Worm (Caenorhabditis elegans): Measurements from ENCODE around the gene F21C10.19.

Gene F21C10.19

DNA sequence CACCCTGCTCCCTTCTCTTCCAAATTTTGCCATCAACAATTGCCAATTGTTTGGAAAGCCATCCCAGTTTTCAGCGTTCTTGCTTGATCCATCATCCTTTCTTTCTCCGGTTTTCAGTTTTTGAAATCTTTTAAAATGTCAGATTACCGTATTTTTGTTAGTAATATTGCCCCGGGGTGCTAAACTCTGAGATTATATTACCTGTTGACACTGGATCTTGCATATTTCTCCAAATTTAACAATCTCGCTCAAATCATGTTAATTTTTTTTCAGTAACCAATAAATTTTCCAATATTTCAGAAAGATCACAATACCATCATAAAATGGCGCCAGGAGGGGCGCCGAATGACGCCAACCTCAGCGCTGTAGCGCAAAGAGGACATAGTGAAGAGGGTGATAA is 18.4 kb upstream of the F21C10.19 start, which contains the start of gene F21C10.7:
Gene F21C10.7 (plus strand): TSS at position 301 of the 400 bp plus-strand sequence.
- no peak for TF ChIP-seq nhr-48 (tag; optimal IDR thresholded peaks at IDR 0.05)
- no peak for TF ChIP-seq zip-11 (GFP tag; IDR thresholded peaks at IDR 0.05)
- no peak for TF ChIP-seq zfp-3 (GFP tag; conservative IDR thresholded peaks at IDR 0.05)
- TF ChIP-seq D1046.2 (GFP tag; IDR thresholded peaks at IDR 0.05) = no peak

DNA sequence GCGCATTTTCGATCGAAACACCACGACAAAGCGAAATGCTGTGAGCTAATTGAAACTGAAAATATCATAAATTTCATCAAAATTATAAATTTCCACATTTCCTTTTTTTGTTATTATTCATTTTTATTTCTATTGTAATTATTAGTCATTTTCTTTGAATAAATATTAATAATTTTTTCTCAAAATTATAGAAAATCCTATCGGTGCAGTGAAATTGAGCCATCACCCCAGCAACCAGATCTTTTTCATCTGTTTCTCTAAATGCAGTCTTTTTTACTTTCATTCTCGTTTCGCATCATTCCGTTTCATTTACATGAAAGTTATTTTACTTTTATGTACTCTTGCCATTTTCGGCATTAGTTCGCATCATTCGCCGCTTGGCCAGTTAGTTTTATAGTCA is 8.9 kb upstream of the F21C10.19 start, which contains the start of gene F21C10.13:
Gene F21C10.13 (plus strand): TSS at position 301 of the 400 bp plus-strand sequence.
- no peak for TF ChIP-seq ctbp-1 (GFP tag; IDR thresholded peaks at IDR 0.05)
- TF ChIP-seq madf-5 (GFP tag; IDR thresholded peaks at IDR 0.05) = no peak
- no peak for TF ChIP-seq D1046.2 (GFP tag; IDR thresholded peaks at IDR 0.05)
- TF ChIP-seq egl-43 (GFP tag; IDR thresholded peaks at IDR 0.05) = no peak
- no peak for TF ChIP-seq ceh-44 (GFP tag; IDR thresholded peaks at IDR 0.05)
- TF ChIP-seq T20F7.1 (GFP tag; optimal IDR thresholded peaks at IDR 0.05) = no peak
- no peak for TF ChIP-seq egl-27 (tag; optimal IDR thresholded peaks at IDR 0.05)
- TF ChIP-seq nhr-6 (tag; optimal IDR thresholded peaks at IDR 0.05) = no peak
- TF ChIP-seq nhr-237 (tag; optimal IDR thresholded peaks at IDR 0.05) = no peak
- TF ChIP-seq zip-11 (GFP tag; IDR thresholded peaks at IDR 0.05) = no peak
- TF ChIP-seq tag-97 (GFP tag; IDR thresholded peaks at IDR 0.05) = no peak
- no peak for TF ChIP-seq hlh-30 (tag; optimal IDR thresholded peaks at IDR 0.05; ENCODE audit: insufficient read depth)
- no peak for TF ChIP-seq ceh-32 (tag; optimal IDR thresholded peaks at IDR 0.05; ENCODE audit: poor library complexity)
- no peak for TF ChIP-seq cey-2 (tag; optimal IDR thresholded peaks at IDR 0.05; ENCODE audit: borderline replicate concordance, insufficient read depth)
- TF ChIP-seq set-16 (GFP tag; IDR thresholded peaks at IDR 0.05) = no peak
- no peak for TF ChIP-seq zfp-3 (GFP tag; conservative IDR thresholded peaks at IDR 0.05)
- TF ChIP-seq dve-1 (tag; optimal IDR thresholded peaks at IDR 0.05; ENCODE audit: insufficient read depth) = no peak
- no peak for TF ChIP-seq dmd-6 (GFP tag; IDR thresholded peaks at IDR 0.05)

DNA sequence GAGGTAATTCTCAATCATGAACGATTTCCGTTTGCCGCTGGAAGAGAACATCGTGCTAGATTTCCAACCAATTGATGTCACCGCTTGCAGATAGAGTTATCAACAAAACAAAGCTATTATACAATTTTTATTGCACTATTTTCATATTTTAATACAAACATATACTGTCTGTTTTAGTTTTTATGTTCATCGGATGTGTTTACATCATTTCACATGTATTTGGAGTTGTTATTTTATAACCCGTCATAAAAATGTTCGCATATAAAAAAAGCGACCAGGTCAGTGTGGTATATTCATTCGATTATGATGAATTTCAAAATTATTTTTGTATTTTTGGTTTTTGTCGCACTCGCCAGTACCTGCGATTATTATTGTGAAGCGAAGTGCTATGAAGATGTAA is 7.7 kb upstream of the F21C10.19 start, which contains the start of gene F21C10.11:
Gene F21C10.11 (plus strand): TSS at position 301 of the 400 bp plus-strand sequence.
- TF ChIP-seq aha-1 (tag) = peak; percentile 76
- no peak for TF ChIP-seq nhr-111 (GFP tag; optimal IDR thresholded peaks at IDR 0.05)

DNA sequence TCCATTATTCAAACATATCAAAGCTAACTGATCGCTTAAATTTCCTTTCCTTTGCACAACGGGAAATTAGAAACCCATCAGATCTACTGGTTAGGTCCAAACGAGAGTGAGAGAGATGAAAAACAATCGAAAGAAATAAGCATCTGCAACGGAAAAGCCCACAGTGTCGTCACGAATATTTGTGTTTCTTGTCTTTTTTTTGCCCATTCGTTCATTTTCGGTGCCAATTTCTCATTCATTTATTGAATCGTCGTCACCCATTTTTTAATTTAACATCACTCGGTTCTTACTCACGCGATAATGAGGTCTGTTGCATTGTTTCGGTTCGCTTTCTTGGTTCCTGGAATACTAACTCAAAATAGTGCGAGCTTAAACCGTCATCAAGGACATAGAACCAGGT is 6.7 kb upstream of the F21C10.19 start, which contains the start of gene F21C10.6:
Gene F21C10.6 (plus strand): TSS at position 301 of the 400 bp plus-strand sequence.
- no peak for TF ChIP-seq arid-1 (GFP tag; conservative IDR thresholded peaks at IDR 0.05)
- TF ChIP-seq ceh-28 (tag; optimal IDR thresholded peaks at IDR 0.05) = no peak
- no peak for TF ChIP-seq dpl-1 (GFP tag; optimal IDR thresholded peaks at IDR 0.05)
- no peak for TF ChIP-seq ztf-7 (tag; optimal IDR thresholded peaks at IDR 0.05)
- no peak for TF ChIP-seq D1046.2 (GFP tag; IDR thresholded peaks at IDR 0.05)
- TF ChIP-seq cey-2 (tag; optimal IDR thresholded peaks at IDR 0.05; ENCODE audit: borderline replicate concordance, insufficient read depth) = no peak
- no peak for TF ChIP-seq lin-15B (tag; optimal IDR thresholded peaks at IDR 0.05)
- TF ChIP-seq daf-12 (tag; optimal IDR thresholded peaks at IDR 0.05) = no peak
- no peak for TF ChIP-seq ZK546.5 (tag; optimal IDR thresholded peaks at IDR 0.05)
- no peak for TF ChIP-seq daf-16 (GFP tag; optimal IDR thresholded peaks at IDR 0.05)
- TF ChIP-seq daf-16 (tag; optimal IDR thresholded peaks at IDR 0.05) = no peak
- TF ChIP-seq vab-7 (GFP tag; IDR thresholded peaks at IDR 0.05) = no peak
- TF ChIP-seq daf-8 (GFP tag; IDR thresholded peaks at IDR 0.05) = no peak
- TF ChIP-seq nhr-11 (tag; optimal IDR thresholded peaks at IDR 0.05) = no peak
- no peak for TF ChIP-seq nhr-41 (GFP tag; IDR thresholded peaks at IDR 0.05)
- no peak for TF ChIP-seq nhr-102 (tag; optimal IDR thresholded peaks at IDR 0.05)
